Fruit fly (Drosophila melanogaster) whole organism, wandering third instar larva: ENCODE data around the gene dos.

ENCODE experiments used
- Abd-B ChIP-seq: fragments of >200 bp; optimal IDR thresholded peaks from 2 replicates; lab custom pipeline; 2017; ENCODE audit warnings: missing biosample characterization, missing genetic modification characterization
- CG32264 ChIP-seq: fragments of 200-800 bp; sonication (Bioruptor generic); optimal IDR thresholded peaks from 2 replicates; lab custom pipeline; 2016; ENCODE audit warnings: missing biosample characterization, missing genetic modification characterization
- CG9705 ChIP-seq: fragments of 200-800 bp; sonication (Bioruptor generic); optimal IDR thresholded peaks from 2 replicates; lab custom pipeline; 2018; ENCODE audit warnings: missing biosample characterization, mild to moderate bottlenecking, missing genetic modification characterization
- CrebA ChIP-seq: fragments of 200-800 bp; sonication (Bioruptor generic); optimal IDR thresholded peaks from 2 replicates; lab custom pipeline; 2016; ENCODE audit warnings: missing biosample characterization, mild to moderate bottlenecking, missing genetic modification characterization, borderline replicate concordance
- Dfd ChIP-seq: fragments of >200 bp; optimal IDR thresholded peaks from 2 replicates; lab custom pipeline; 2017; ENCODE audit warnings: missing biosample characterization, missing genetic modification characterization
- Dif ChIP-seq: fragments of 200-275, 200-300 bp; sonication (Bioruptor generic); optimal IDR thresholded peaks from 2 replicates; lab custom pipeline; 2018; ENCODE audit warnings: missing biosample characterization, missing genetic modification characterization; ENCODE audit not compliant: partially characterized antibody
- GATAd ChIP-seq: sonication (Bioruptor generic); optimal IDR thresholded peaks from 2 replicates; lab custom pipeline; 2016; ENCODE audit warnings: missing biosample characterization, missing genetic modification characterization
- HLH106 ChIP-seq: fragments of 200-800 bp; optimal IDR thresholded peaks from 3 replicates; lab custom pipeline; 2019; ENCODE audit warnings: missing biosample characterization, mild to moderate bottlenecking, missing genetic modification characterization, moderate library complexity
- Hnf4 ChIP-seq: fragments of 200-800 bp; sonication (Bioruptor generic); optimal IDR thresholded peaks from 2 replicates; lab custom pipeline; 2016; ENCODE audit warnings: missing biosample characterization, mild to moderate bottlenecking, missing genetic modification characterization
- Hr78 ChIP-seq: fragments of >200 bp; optimal IDR thresholded peaks from 2 replicates; lab custom pipeline; 2017; ENCODE audit warnings: missing biosample characterization, missing genetic modification characterization
- Hr83 ChIP-seq: fragments of 200-300 bp; sonication (Bioruptor generic); optimal IDR thresholded peaks from 2 replicates; lab custom pipeline; 2016; ENCODE audit warnings: missing biosample characterization, mild to moderate bottlenecking, missing genetic modification characterization, moderate library complexity; ENCODE audit not compliant: poor library complexity, severe bottlenecking
- Jra ChIP-seq: sonication (Bioruptor generic); optimal IDR thresholded peaks from 2 replicates; lab custom pipeline; 2016; ENCODE audit warnings: missing biosample characterization, missing genetic modification characterization
- Mio ChIP-seq: sonication (Bioruptor generic); optimal IDR thresholded peaks from 2 replicates; lab custom pipeline; 2016; ENCODE audit warnings: missing biosample characterization, missing genetic modification characterization
- Myc ChIP-seq: fragments of >200 bp; optimal IDR thresholded peaks from 2 replicates; lab custom pipeline; 2017
- N ChIP-seq: fragments of >200 bp; optimal IDR thresholded peaks from 2 replicates; lab custom pipeline; 2018; ENCODE audit warnings: missing biosample characterization, missing external identifiers, missing genetic modification characterization
- OdsH ChIP-seq: fragments of 200-800 bp; sonication (Bioruptor generic); optimal IDR thresholded peaks from 2 replicates; lab custom pipeline; 2016; ENCODE audit warnings: missing biosample characterization, mild to moderate bottlenecking, missing genetic modification characterization
- Rel ChIP-seq, 2 experiments: fragments of 200-800 bp; sonication (Bioruptor generic) in 1 of 2; optimal IDR thresholded peaks; 2 replicates in 1 of 2; 3 replicates in 1 of 2; lab custom pipeline; 2016 to 2019; ENCODE audit warnings: mild to moderate bottlenecking in 2 of 2, missing biosample characterization in 2 of 2, missing genetic modification characterization in 2 of 2, moderate library complexity in 1 of 2
- Sp1 ChIP-seq: fragments of 200-800 bp; sonication (Bioruptor generic); optimal IDR thresholded peaks from 3 replicates; lab custom pipeline; 2019; ENCODE audit warnings: missing biosample characterization, mild to moderate bottlenecking, missing genetic modification characterization, moderate library complexity
- Vsx2 ChIP-seq: fragments of 200-300, 225-300 bp; sonication (Bioruptor generic); optimal IDR thresholded peaks from 2 replicates; lab custom pipeline; 2018; ENCODE audit warnings: missing biosample characterization, missing genetic modification characterization; ENCODE audit not compliant: partially characterized antibody
- br ChIP-seq: fragments of 200-800 bp; sonication (Bioruptor generic); optimal IDR thresholded peaks from 2 replicates; lab custom pipeline; 2016; ENCODE audit warnings: missing biosample characterization, missing genetic modification characterization
- brk ChIP-seq: fragments of 200-800 bp; sonication (Bioruptor generic); optimal IDR thresholded peaks from 2 replicates; lab custom pipeline; 2016; ENCODE audit warnings: missing biosample characterization, mild to moderate bottlenecking, missing genetic modification characterization
- dl ChIP-seq, 2 experiments: fragments of 175-275, 200-275 bp in 1 of 2; fragments of 200-275 bp in 1 of 2; sonication (Bioruptor generic); optimal IDR thresholded peaks; lab custom pipeline; 2018; ENCODE audit warnings: mild to moderate bottlenecking in 2 of 2, missing biosample characterization in 2 of 2, missing genetic modification characterization in 2 of 2, moderate library complexity in 2 of 2; ENCODE audit not compliant: partially characterized antibody in 2 of 2, insufficient read depth in 1 of 2
- dmrt93B ChIP-seq: fragments of 200-800 bp; sonication (Bioruptor generic); optimal IDR thresholded peaks from 2 replicates; lab custom pipeline; 2018; ENCODE audit warnings: missing biosample characterization, mild to moderate bottlenecking, missing genetic modification characterization
- dsf ChIP-seq: sonication (Bioruptor generic); optimal IDR thresholded peaks from 2 replicates; lab custom pipeline; 2016; ENCODE audit warnings: missing biosample characterization, missing genetic modification characterization, borderline replicate concordance
- ey ChIP-seq: fragments of 200-800 bp; sonication (Bioruptor generic); optimal IDR thresholded peaks from 2 replicates; lab custom pipeline; 2016; ENCODE audit warnings: missing biosample characterization, missing genetic modification characterization
- foxo ChIP-seq, 2 experiments: fragments of 200-800 bp; sonication (Bioruptor generic); optimal IDR thresholded peaks; 2 replicates in 1 of 2; 3 replicates in 1 of 2; lab custom pipeline; 2016 to 2017; ENCODE audit warnings: missing biosample characterization in 2 of 2, missing genetic modification characterization in 2 of 2
- fru ChIP-seq: fragments of 200-800 bp; sonication (Bioruptor generic); optimal IDR thresholded peaks from 3 replicates; lab custom pipeline; 2016; ENCODE audit warnings: missing biosample characterization, mild to moderate bottlenecking, missing genetic modification characterization
- h ChIP-seq: fragments of 200-800 bp; sonication (Bioruptor generic); optimal IDR thresholded peaks from 3 replicates; lab custom pipeline; 2016; ENCODE audit warnings: missing biosample characterization, mild to moderate bottlenecking, missing genetic modification characterization
- jim ChIP-seq: fragments of 175-275, 200-325 bp; sonication (Bioruptor generic); optimal IDR thresholded peaks from 2 replicates; lab custom pipeline; 2016; ENCODE audit warnings: missing biosample characterization, mild to moderate bottlenecking, missing genetic modification characterization
- lola ChIP-seq: fragments of >200 bp; optimal IDR thresholded peaks from 2 replicates; lab custom pipeline; 2017; ENCODE audit warnings: missing biosample characterization, missing genetic modification characterization
- pan ChIP-seq: fragments of >200 bp; optimal IDR thresholded peaks from 2 replicates; lab custom pipeline; 2017
- psq ChIP-seq: fragments of 200-800 bp; sonication (Bioruptor generic); optimal IDR thresholded peaks from 3 replicates; lab custom pipeline; 2017; ENCODE audit warnings: missing biosample characterization, mild to moderate bottlenecking, missing genetic modification characterization, moderate library complexity
- rgr ChIP-seq: fragments of 200-800 bp; sonication (Bioruptor generic); optimal IDR thresholded peaks from 3 replicates; lab custom pipeline; 2016; ENCODE audit warnings: missing biosample characterization, mild to moderate bottlenecking, missing genetic modification characterization
- sage ChIP-seq: fragments of 200-800 bp; sonication (Bioruptor generic); optimal IDR thresholded peaks from 2 replicates; lab custom pipeline; 2016; ENCODE audit warnings: missing biosample characterization, mild to moderate bottlenecking, missing genetic modification characterization
- sv ChIP-seq: fragments of 200-800 bp; sonication (Bioruptor generic); optimal IDR thresholded peaks from 3 replicates; lab custom pipeline; 2016; ENCODE audit warnings: missing biosample characterization, missing genetic modification characterization
- tai ChIP-seq: sonication (Bioruptor generic); optimal IDR thresholded peaks from 2 replicates; lab custom pipeline; 2016; ENCODE audit warnings: missing biosample characterization, missing genetic modification characterization
- usp ChIP-seq: fragments of >200 bp; optimal IDR thresholded peaks from 2 replicates; lab custom pipeline; 2017; ENCODE audit warnings: missing biosample characterization, missing genetic modification characterization
- woc ChIP-seq: sonication (Bioruptor generic); optimal IDR thresholded peaks from 2 replicates; lab custom pipeline; 2016; ENCODE audit warnings: missing biosample characterization, mild to moderate bottlenecking, missing genetic modification characterization

Gene dos

DNA sequence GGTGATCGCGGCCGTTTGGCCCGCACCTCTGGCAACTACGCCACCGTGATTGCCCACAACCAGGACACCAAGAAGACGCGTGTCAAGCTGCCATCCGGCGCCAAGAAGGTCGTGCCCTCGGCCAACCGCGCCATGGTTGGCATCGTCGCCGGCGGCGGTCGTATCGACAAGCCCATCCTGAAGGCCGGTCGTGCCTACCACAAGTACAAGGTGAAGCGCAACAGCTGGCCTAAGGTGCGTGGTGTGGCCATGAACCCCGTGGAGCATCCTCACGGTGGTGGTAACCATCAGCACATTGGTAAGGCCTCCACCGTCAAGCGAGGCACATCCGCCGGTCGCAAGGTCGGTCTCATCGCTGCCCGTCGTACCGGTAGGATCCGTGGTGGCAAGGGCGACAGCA lies 908 bp upstream of the dos start:
- TF ChIP-seq h (no peak), Jra (GFP tag; lab: Kevin White, UChicago) (no peak), Myc (lab: Kevin White, UChicago) (no peak), Dfd (GFP tag; lab: Kevin White, UChicago) (no peak), pan (no peak)

DNA sequence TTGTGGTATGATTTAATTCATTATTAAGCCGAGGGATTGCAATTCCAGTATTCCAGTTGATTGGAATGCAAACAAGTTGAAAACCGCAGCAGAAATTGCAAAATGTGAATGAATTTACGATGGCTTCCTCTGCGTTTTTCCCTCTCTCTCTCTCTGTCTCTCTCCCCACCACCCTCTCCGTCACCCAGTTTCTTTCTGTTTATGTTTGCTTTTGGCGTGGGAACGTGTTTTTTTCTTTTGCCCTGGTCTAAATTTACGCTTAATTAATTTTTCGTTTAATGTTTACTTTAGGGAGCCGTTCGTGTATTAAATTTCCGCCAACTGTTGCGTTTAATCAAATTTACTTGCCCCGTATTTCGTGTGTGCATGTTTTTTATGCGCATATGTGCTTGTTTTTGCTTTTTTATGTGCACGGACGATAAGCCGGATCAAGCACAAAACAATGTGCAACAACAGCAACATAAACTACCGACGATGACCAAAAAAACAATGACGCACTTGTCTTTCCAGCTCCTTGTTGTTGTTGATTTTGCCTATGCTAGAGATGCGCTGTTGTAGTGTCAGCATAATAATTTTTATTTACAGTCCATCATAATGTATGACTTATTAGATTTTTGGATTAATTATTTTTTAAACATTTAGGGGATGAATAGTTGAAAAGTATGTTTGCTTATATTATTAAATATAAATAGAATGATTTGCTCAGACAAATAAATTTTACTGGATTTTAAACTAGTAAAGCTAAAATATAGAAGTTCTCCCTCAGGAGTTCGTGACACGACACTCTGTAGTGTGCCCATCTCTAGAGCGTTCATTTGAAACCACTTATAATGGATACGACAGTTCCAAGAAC lies 923 bp downstream of the dos start:
- no peak for TF ChIP-seq Hr78 (GFP tag; lab: Kevin White, UChicago)
- TF ChIP-seq Dfd (GFP tag; lab: Kevin White, UChicago): no peak
- TF ChIP-seq OdsH: peak; percentile 2
- no peak for TF ChIP-seq tai
- TF ChIP-seq usp (GFP tag; lab: Kevin White, UChicago): no peak
- TF ChIP-seq psq: peak; percentile 14
- TF ChIP-seq Sp1 (GFP tag; lab: Kevin White, UChicago): peak; percentile 1
- TF ChIP-seq HLH106 (tag; lab: Kevin White, UChicago): peak; percentile 3
- TF ChIP-seq dmrt93B: no peak
- peak; percentile 17 for TF ChIP-seq Hr83 (GFP tag; lab: Kevin White, UChicago)
- TF ChIP-seq CrebA (GFP tag; lab: Kevin White, UChicago): no peak
- TF ChIP-seq Jra (GFP tag; lab: Kevin White, UChicago): no peak
- peak; percentile 21 for TF ChIP-seq woc (GFP tag; lab: Kevin White, UChicago)
- no peak for TF ChIP-seq GATAd (GFP tag; lab: Kevin White, UChicago)
- no peak for TF ChIP-seq N (GFP tag; lab: Kevin White, UChicago)
- TF ChIP-seq pan: no peak
- TF ChIP-seq jim (GFP tag; lab: Kevin White, UChicago): no peak
- TF ChIP-seq ey (GFP tag; lab: Kevin White, UChicago): peak; percentile 29
- no peak for TF ChIP-seq dl (GFP tag; optimal IDR thresholded peaks at IDR 0.05; lab: Kevin White, UChicago; ENCODE audit: insufficient read depth in 1 of 2, partially characterized antibody in 2 of 2)
- TF ChIP-seq dsf (GFP tag; lab: Kevin White, UChicago): no peak
- TF ChIP-seq Hnf4 (GFP tag; lab: Kevin White, UChicago): no peak
- peak; percentile 41 for TF ChIP-seq fru (GFP tag; lab: Kevin White, UChicago)
- TF ChIP-seq brk (GFP tag; lab: Kevin White, UChicago): no peak
- TF ChIP-seq Dif: no peak
- TF ChIP-seq Rel (GFP tag; optimal IDR thresholded peaks at IDR 0.05; lab: Kevin White, UChicago): no peak
- no peak for TF ChIP-seq Rel (tag; optimal IDR thresholded peaks at IDR 0.05; lab: Kevin White, UChicago)
- no peak for TF ChIP-seq Abd-B (GFP tag; lab: Kevin White, UChicago)
- TF ChIP-seq Mio (GFP tag; lab: Kevin White, UChicago): no peak
- peak; percentile 28 for TF ChIP-seq Vsx2 (GFP tag; lab: Kevin White, UChicago)
- peak; percentile 37 for TF ChIP-seq br (GFP tag; lab: Kevin White, UChicago)
- peak in 1 of 2 experiments; percentile 53 for TF ChIP-seq foxo (GFP tag; optimal IDR thresholded peaks at IDR 0.05; lab: Kevin White, UChicago)
- TF ChIP-seq CG32264 (GFP tag; lab: Kevin White, UChicago): no peak
- TF ChIP-seq Myc (lab: Kevin White, UChicago): no peak
- peak; percentile 68 for TF ChIP-seq sv (GFP tag; lab: Kevin White, UChicago)
- no peak for TF ChIP-seq CG9705 (GFP tag; lab: Kevin White, UChicago)
- no peak for TF ChIP-seq sage (GFP tag; lab: Kevin White, UChicago)
- peak; percentile 5 for TF ChIP-seq h
- TF ChIP-seq lola: no peak
- peak; percentile 26 for TF ChIP-seq rgr (GFP tag; lab: Kevin White, UChicago)
